Fruit fly (Drosophila melanogaster): ENCODE data around the gene OS9.

DNA sequence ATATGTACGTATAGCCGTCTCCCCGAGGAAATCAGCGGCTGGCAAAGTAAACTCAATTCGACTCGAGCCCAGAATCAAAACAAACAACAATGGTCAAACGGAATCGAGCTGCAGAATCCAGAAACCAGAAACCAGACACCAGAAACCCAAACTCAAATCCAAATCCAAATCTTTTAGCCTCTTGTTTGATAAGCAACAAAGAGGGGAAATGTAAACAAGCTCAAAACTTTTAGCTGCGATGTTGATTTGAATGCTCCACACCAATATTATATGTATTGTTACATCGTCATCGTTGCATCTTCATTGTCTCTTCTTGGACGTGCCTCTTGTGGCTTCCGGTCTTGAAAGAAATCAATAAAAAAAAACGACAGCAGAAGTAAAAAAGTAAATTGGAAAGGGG is 16.7 kb downstream of the OS9 start:
- TF ChIP-seq CG12768 (GFP tag; optimal IDR thresholded peaks at IDR 0.05) (no peak), Hr96 (GFP tag; optimal IDR thresholded peaks at IDR 0.05) (no peak), CG11617 (GFP tag; optimal IDR thresholded peaks at IDR 0.05) (no peak), bab1 (GFP tag; optimal IDR thresholded peaks at IDR 0.05) (no peak), CG1620 (GFP tag; optimal IDR thresholded peaks at IDR 0.05) (no peak), toe (GFP tag; optimal IDR thresholded peaks at IDR 0.05) (no peak), CG7045 (GFP tag; optimal IDR thresholded peaks at IDR 0.05) (no peak), CG33017 (tag; optimal IDR thresholded peaks at IDR 0.05) (no peak), kay (GFP tag; ENCODE audit: borderline replicate concordance) (no peak), cic (GFP tag; optimal IDR thresholded peaks at IDR 0.05) (no peak), CG7101 (tag; optimal IDR thresholded peaks at IDR 0.05) (no peak), tj (GFP tag; optimal IDR thresholded peaks at IDR 0.05) (no peak), cnc (optimal IDR thresholded peaks at IDR 0.05) (no peak)
